Fruit fly (Drosophila melanogaster) whole organism, pupa: ENCODE measurements around the gene CIAPIN1.

Source experiments
- CG10348 ChIP-seq: fragments of 200-800 bp; sonication (Bioruptor generic); IDR thresholded peaks from 2 replicates; pipeline ENCODE4 v1.3.6; 2022; ENCODE audit warnings: missing biosample characterization, missing genetic modification characterization
- CG14655 ChIP-seq: fragments of 200-800 bp; sonication (Bioruptor generic); optimal IDR thresholded peaks from 3 replicates; lab custom pipeline; 2017; ENCODE audit warnings: mild to moderate bottlenecking, missing biosample characterization, missing genetic modification reagents, missing genetic modification characterization
- EcR ChIP-seq: fragments of 200-800 bp; sonication (Bioruptor generic); optimal IDR thresholded peaks from 3 replicates; lab custom pipeline; 2019; ENCODE audit warnings: missing biosample characterization, missing genetic modification characterization, mild to moderate bottlenecking, moderate library complexity, missing genetic modification reagents
- fd96Ca ChIP-seq: fragments of 200-800 bp; sonication (Bioruptor generic); IDR thresholded peaks from 3 replicates; pipeline ENCODE4 v1.3.6; 2022; ENCODE audit warnings: missing biosample characterization, missing genetic modification characterization

- no peak for TF ChIP-seq CG10348 (GFP tag; lab: Robert Waterston, UW)
- no peak for TF ChIP-seq EcR (GFP tag; lab: Kevin White, UChicago)
- TF ChIP-seq fd96Ca: no peak
- TF ChIP-seq CG14655 (GFP tag; lab: Kevin White, UChicago): no peak
Observed at dm6 chr2L:15052805-15053388, 14.2 kb upstream of the CIAPIN1 start.
